Worm (Caenorhabditis elegans): ENCODE data around the gene F43C11.11.

- TF ChIP-seq dao-5 (tag; optimal IDR thresholded peaks at IDR 0.05) (no peak), him-1 (tag; optimal IDR thresholded peaks at IDR 0.05) (no peak), W03F9.2 (tag; optimal IDR thresholded peaks at IDR 0.05) (no peak)
Measured at ce11 chrII:2374973-2375372, 11.4 kb upstream of the F43C11.11 start, which contains the start of gene F16G10.2.
